Worm (Caenorhabditis elegans): Measurements from ENCODE around the gene Y34B4A.7.

- TF ChIP-seq mep-1 (tag; optimal IDR thresholded peaks at IDR 0.05) (no peak), pha-4 (tag; optimal IDR thresholded peaks at IDR 0.05) (no peak), snpc-4 (tag; optimal IDR thresholded peaks at IDR 0.05) (no peak), ceh-83 (GFP tag; optimal IDR thresholded peaks at IDR 0.05) (no peak), ztf-11 (tag; optimal IDR thresholded peaks at IDR 0.05) (no peak), sptf-1 (tag; optimal IDR thresholded peaks at IDR 0.05) (no peak)
Measured at ce11 chrX:5209429-5209828, 34.7 kb upstream of the Y34B4A.7 start.
